Worm (Caenorhabditis elegans): Measurements from ENCODE around the gene C17H11.4.

ce11 chrX:8139146-8139545 lies 42.3 kb downstream of the C17H11.4 start, which contains the start of gene C02B8.3:
- TF ChIP-seq aly-2 (tag; optimal IDR thresholded peaks at IDR 0.05) (no peak), fkh-10 (GFP tag; optimal IDR thresholded peaks at IDR 0.05) (no peak), zag-1 (tag; optimal IDR thresholded peaks at IDR 0.05) (no peak), lsy-12 (tag; optimal IDR thresholded peaks at IDR 0.05) (no peak), pqm-1 (tag; optimal IDR thresholded peaks at IDR 0.05) (no peak), egl-27 (tag; optimal IDR thresholded peaks at IDR 0.05) (no peak), nhr-25 (tag; optimal IDR thresholded peaks at IDR 0.05) (no peak), nhr-12 (tag; optimal IDR thresholded peaks at IDR 0.05) (no peak), elt-1 (tag; optimal IDR thresholded peaks at IDR 0.05) (no peak), ztf-11 (tag; optimal IDR thresholded peaks at IDR 0.05) (no peak), ama-1 (optimal IDR thresholded peaks at IDR 0.05) (no peak), egl-5 (tag; optimal IDR thresholded peaks at IDR 0.05) (no peak), nhr-11 (tag; optimal IDR thresholded peaks at IDR 0.05) (no peak), unc-62 (GFP tag; optimal IDR thresholded peaks at IDR 0.05) (no peak)

All from whole organism, L3 larva.